Worm (Caenorhabditis elegans) whole organism, L1 larva: ENCODE data around the gene sra-26.

ENCODE experiments used
- C34B4.2 ChIP-seq: sonication (generic microtip); optimal IDR thresholded peaks from 2 replicates; lab custom pipeline; 2017; ENCODE audit warnings: mild to moderate bottlenecking, missing genetic modification characterization, missing compliant biosample characterization
- Y116A8C.19 ChIP-seq: sonication (generic microtip); optimal IDR thresholded peaks from 2 replicates; lab custom pipeline; 2016; ENCODE audit warnings: missing compliant biosample characterization, missing genetic modification characterization, borderline replicate concordance
- alr-1 ChIP-seq: fragments of 200-800 bp; sonication (Bioruptor generic); optimal IDR thresholded peaks from 2 replicates; lab custom pipeline; 2018; ENCODE audit warnings: borderline replicate concordance, mild to moderate bottlenecking, missing genetic modification characterization, missing compliant biosample characterization
- aly-2 ChIP-seq: fragments of 150-350 bp; optimal IDR thresholded peaks from 2 replicates; lab custom pipeline; 2014; ENCODE audit warnings: missing biosample characterization, missing genetic modification characterization
- blmp-1 ChIP-seq: fragments of 150-350 bp; optimal IDR thresholded peaks from 2 replicates; lab custom pipeline; 2014; ENCODE audit warnings: missing biosample characterization, missing genetic modification characterization
- ceh-8 ChIP-seq: fragments of 200-800 bp; sonication (Bioruptor generic); optimal IDR thresholded peaks from 2 replicates; lab custom pipeline; 2018; ENCODE audit warnings: mild to moderate bottlenecking, missing genetic modification characterization, moderate library complexity, missing compliant biosample characterization
- efl-1 ChIP-seq, 4 experiments: fragments of 150-350 bp; optimal IDR thresholded peaks in 3 of 4; peaks in 1 of 4; 1 replicate in 1 of 4; 2 replicates in 3 of 4; lab custom pipeline; 2014; ENCODE audit warnings: missing biosample characterization in 2 of 4, missing genetic modification characterization in 2 of 4, missing genetic modification reagents in 2 of 4
- efl-3 ChIP-seq: fragments of 200-800 bp; sonication (Bioruptor generic); optimal IDR thresholded peaks from 2 replicates; lab custom pipeline; 2018; ENCODE audit warnings: mild to moderate bottlenecking, missing genetic modification characterization, missing compliant biosample characterization
- egl-27 ChIP-seq, 2 experiments: fragments of 150-350 bp in 1 of 2; sonication (generic microtip); optimal IDR thresholded peaks; 3 replicates each; lab custom pipeline; 2017 to 2018; ENCODE audit warnings: missing biosample characterization in 2 of 2, missing genetic modification characterization in 2 of 2, missing genetic modification reagents in 2 of 2
- elt-2 ChIP-seq: sonication (generic microtip); optimal IDR thresholded peaks from 2 replicates; lab custom pipeline; 2016; ENCODE audit warnings: missing genetic modification characterization, mild to moderate bottlenecking, inconsistent platforms, missing compliant biosample characterization, missing genetic modification reagents
- ets-5 ChIP-seq: fragments of 200-800 bp; sonication (Bioruptor generic); IDR thresholded peaks from 2 replicates; pipeline ENCODE4 v1.3.6; 2022; ENCODE audit warnings: missing genetic modification characterization, missing compliant biosample characterization
- fkh-10 ChIP-seq: sonication (generic microtip); optimal IDR thresholded peaks from 2 replicates; lab custom pipeline; 2017; ENCODE audit warnings: missing biosample characterization, missing genetic modification reagents, missing genetic modification characterization
- grh-1 ChIP-seq: fragments of 200-800 bp; sonication (Bioruptor generic); IDR thresholded peaks from 2 replicates; pipeline ENCODE4 v1.3.6; 2022; ENCODE audit warnings: missing genetic modification reagents, missing genetic modification characterization, missing compliant biosample characterization
- isw-1 ChIP-seq: fragments of 200-800 bp; sonication (Bioruptor generic); IDR thresholded peaks from 2 replicates; pipeline ENCODE4 v1.3.6; 2022; ENCODE audit warnings: missing genetic modification characterization, missing compliant biosample characterization
- lin-13 ChIP-seq: fragments of 150-350 bp; optimal IDR thresholded peaks from 2 replicates; lab custom pipeline; 2014; ENCODE audit warnings: missing biosample characterization, missing genetic modification reagents, missing genetic modification characterization
- lin-15B ChIP-seq: fragments of 150-350 bp; sonication (generic microtip); optimal IDR thresholded peaks from 3 replicates; lab custom pipeline; 2014; ENCODE audit warnings: missing biosample characterization, missing genetic modification characterization
- lin-39 ChIP-seq: fragments of 150-350 bp; optimal IDR thresholded peaks from 2 replicates; lab custom pipeline; 2014; ENCODE audit warnings: missing biosample characterization, missing genetic modification reagents, missing genetic modification characterization
- mdl-1 ChIP-seq, 2 experiments: fragments of 150-350 bp; optimal IDR thresholded peaks; 2 replicates each; lab custom pipeline; 2014 to 2017; ENCODE audit warnings: missing biosample characterization in 2 of 2, missing genetic modification characterization in 2 of 2, inconsistent platforms in 1 of 2
- mef-2 ChIP-seq: fragments of 150-350 bp; optimal IDR thresholded peaks from 2 replicates; lab custom pipeline; 2014; ENCODE audit warnings: missing biosample characterization, missing genetic modification characterization
- nhr-11 ChIP-seq: fragments of 150-350 bp; optimal IDR thresholded peaks from 2 replicates; lab custom pipeline; 2014; ENCODE audit warnings: missing biosample characterization, missing genetic modification characterization
- nhr-12 ChIP-seq: sonication (generic microtip); optimal IDR thresholded peaks from 2 replicates; lab custom pipeline; 2017; ENCODE audit warnings: missing biosample characterization, missing genetic modification characterization
- nhr-19 ChIP-seq: fragments of 200-800 bp; sonication (Bioruptor generic); conservative IDR thresholded peaks from 2 replicates; pipeline ENCODE4 v1.3.6; 2022; ENCODE audit warnings: missing genetic modification characterization, missing compliant biosample characterization
- nhr-20 ChIP-seq: sonication (generic microtip); optimal IDR thresholded peaks from 2 replicates; lab custom pipeline; 2016; ENCODE audit warnings: mild to moderate bottlenecking, missing genetic modification characterization, missing compliant biosample characterization
- nhr-28 ChIP-seq: fragments of 150-350 bp; optimal IDR thresholded peaks from 2 replicates; lab custom pipeline; 2014; ENCODE audit warnings: missing biosample characterization, missing genetic modification characterization
- nhr-47 ChIP-seq: sonication (generic microtip); optimal IDR thresholded peaks from 2 replicates; lab custom pipeline; 2016; ENCODE audit warnings: mild to moderate bottlenecking, missing genetic modification characterization, moderate library complexity, missing compliant biosample characterization
- nhr-71 ChIP-seq: sonication (generic microtip); optimal IDR thresholded peaks from 2 replicates; lab custom pipeline; 2016; ENCODE audit warnings: mild to moderate bottlenecking, missing genetic modification characterization, moderate library complexity, missing compliant biosample characterization
- nhr-76 ChIP-seq: sonication (generic microtip); optimal IDR thresholded peaks from 2 replicates; lab custom pipeline; 2017; ENCODE audit warnings: missing biosample characterization, missing genetic modification characterization
- pag-3 ChIP-seq: sonication (generic microtip); optimal IDR thresholded peaks from 2 replicates; lab custom pipeline; 2017; ENCODE audit warnings: missing genetic modification characterization, mild to moderate bottlenecking, missing compliant biosample characterization, antibody characterized with exemption, borderline replicate concordance; ENCODE audit not compliant: insufficient read depth
- rnt-1 ChIP-seq: sonication (generic microtip); optimal IDR thresholded peaks from 2 replicates; lab custom pipeline; 2016; ENCODE audit warnings: mild to moderate bottlenecking, missing genetic modification characterization, moderate library complexity, missing compliant biosample characterization
- snpc-4 ChIP-seq: fragments of 150-350 bp; optimal IDR thresholded peaks from 2 replicates; lab custom pipeline; 2014; ENCODE audit warnings: missing biosample characterization, missing genetic modification characterization
- sox-4 ChIP-seq: sonication (generic microtip); optimal IDR thresholded peaks from 2 replicates; lab custom pipeline; 2016; ENCODE audit warnings: missing genetic modification characterization, missing compliant biosample characterization
- sptf-1 ChIP-seq: fragments of 150-350 bp; optimal IDR thresholded peaks from 2 replicates; lab custom pipeline; 2014; ENCODE audit warnings: missing biosample characterization, missing genetic modification characterization
- sup-37 ChIP-seq: fragments of 200-800 bp; sonication (Bioruptor generic); optimal IDR thresholded peaks from 2 replicates; lab custom pipeline; 2018; ENCODE audit warnings: mild to moderate bottlenecking, missing genetic modification characterization, missing compliant biosample characterization
- tlp-1 ChIP-seq: fragments of 150-350 bp; optimal IDR thresholded peaks from 2 replicates; lab custom pipeline; 2014; ENCODE audit warnings: missing biosample characterization, missing genetic modification characterization
- unc-30 ChIP-seq: sonication (generic microtip); optimal IDR thresholded peaks from 2 replicates; lab custom pipeline; 2017; ENCODE audit warnings: missing biosample characterization, missing genetic modification characterization
- unc-98 ChIP-seq: fragments of 200-800 bp; sonication (Bioruptor generic); IDR thresholded peaks from 2 replicates; pipeline ENCODE4 v1.3.6; 2022; ENCODE audit warnings: missing genetic modification characterization, missing compliant biosample characterization
- zip-4 ChIP-seq: fragments of 200-800 bp; sonication (Bioruptor generic); optimal IDR thresholded peaks from 2 replicates; lab custom pipeline; 2018; ENCODE audit warnings: mild to moderate bottlenecking, missing genetic modification characterization, moderate library complexity, missing compliant biosample characterization
- ztf-4 ChIP-seq: fragments of 150-350 bp; optimal IDR thresholded peaks from 2 replicates; lab custom pipeline; 2014; ENCODE audit warnings: missing biosample characterization, missing genetic modification characterization

Gene sra-26

ce11 chrII:6668496-6668895 is 16.9 kb upstream of the sra-26 start:
- no peak for TF ChIP-seq C34B4.2 (tag; lab: Kevin White, UChicago)
- no peak for TF ChIP-seq nhr-20 (tag; lab: Kevin White, UChicago)
- no peak for TF ChIP-seq nhr-71 (tag; lab: Kevin White, UChicago)
- TF ChIP-seq sox-4 (tag; lab: Kevin White, UChicago): no peak
- TF ChIP-seq rnt-1: no peak
- TF ChIP-seq snpc-4 (tag; lab: Kevin White, UChicago): no peak
- no peak for TF ChIP-seq ceh-8 (GFP tag; lab: Kevin White, UChicago)
- no peak for TF ChIP-seq mef-2 (tag; lab: Kevin White, UChicago)
- no peak for TF ChIP-seq alr-1 (tag; lab: Kevin White, UChicago)
- TF ChIP-seq nhr-12: no peak
- no peak for TF ChIP-seq lin-13 (GFP tag; lab: Kevin White, UChicago)
- no peak for TF ChIP-seq sup-37
- TF ChIP-seq lin-15B: no peak
- no peak for TF ChIP-seq aly-2 (tag; lab: Kevin White, UChicago)

- no peak for TF ChIP-seq zip-4 (GFP tag; lab: Kevin White, UChicago)
- no peak for TF ChIP-seq unc-30
- no peak for TF ChIP-seq lin-39
- no peak for TF ChIP-seq sox-4 (tag; lab: Kevin White, UChicago)
- no peak for TF ChIP-seq efl-1 (optimal IDR thresholded peaks at IDR 0.05; lab: Kevin White, UChicago)
- peak in 1 of 2 experiments; percentile 20 for TF ChIP-seq efl-1 (GFP tag; optimal IDR thresholded peaks at IDR 0.05 in 1 of 2; lab: Kevin White, UChicago)
- no peak for TF ChIP-seq sptf-1 (tag; lab: Kevin White, UChicago)
- no peak for TF ChIP-seq pag-3 (tag; lab: Kevin White, UChicago)
These were observed 15.9 kb upstream of the sra-26 start for ce11 chrII:6667534-6667933.

DNA sequence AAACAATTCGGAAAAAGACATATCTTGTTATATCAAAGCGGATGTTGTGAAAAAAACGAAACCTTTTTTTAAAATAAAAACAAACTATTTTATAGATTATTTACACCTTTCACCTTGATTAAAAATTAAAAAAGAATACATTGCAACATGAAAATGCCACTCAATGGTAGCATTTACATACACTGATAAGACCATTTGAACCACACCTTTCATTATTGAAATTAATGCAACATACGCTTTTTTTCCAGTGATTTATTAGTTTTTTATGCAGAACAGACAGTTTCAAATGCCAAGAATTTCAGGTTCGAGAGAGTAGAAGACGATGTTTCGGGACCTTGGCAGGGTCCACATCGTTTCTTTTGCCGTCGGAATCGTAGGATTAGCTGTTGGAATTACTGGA is 15.0 kb upstream of the sra-26 start, which contains the start of gene T19D12.1:
TSS of gene T19D12.1 (plus strand) at position 301 of the 400 bp plus-strand sequence.
- no peak for TF ChIP-seq blmp-1 (tag; lab: Kevin White, UChicago)
- no peak for TF ChIP-seq egl-27 (tag; optimal IDR thresholded peaks at IDR 0.05; lab: Kevin White, UChicago)
- no peak for TF ChIP-seq efl-3 (GFP tag; lab: Kevin White, UChicago)
- no peak for TF ChIP-seq nhr-28 (tag; lab: Kevin White, UChicago)
- TF ChIP-seq C34B4.2 (tag; lab: Kevin White, UChicago): no peak
- TF ChIP-seq sox-4 (tag; lab: Kevin White, UChicago): no peak
- TF ChIP-seq nhr-47 (tag; lab: Kevin White, UChicago): no peak
- TF ChIP-seq snpc-4 (tag; lab: Kevin White, UChicago): no peak
- no peak for TF ChIP-seq nhr-11
- TF ChIP-seq ztf-4 (tag; lab: Kevin White, UChicago): no peak
- TF ChIP-seq fkh-10 (GFP tag; lab: Kevin White, UChicago): no peak
- no peak for TF ChIP-seq mdl-1 (tag; optimal IDR thresholded peaks at IDR 0.05; lab: Kevin White, UChicago)
- TF ChIP-seq ets-5: no peak
- no peak for TF ChIP-seq Y116A8C.19 (tag; lab: Kevin White, UChicago)
- no peak for TF ChIP-seq nhr-19 (GFP tag; lab: Robert Waterston, UW)
- TF ChIP-seq ceh-8 (GFP tag; lab: Kevin White, UChicago): no peak
- no peak for TF ChIP-seq unc-98 (GFP tag; lab: Robert Waterston, UW)
- TF ChIP-seq nhr-76 (tag; lab: Kevin White, UChicago): no peak

DNA sequence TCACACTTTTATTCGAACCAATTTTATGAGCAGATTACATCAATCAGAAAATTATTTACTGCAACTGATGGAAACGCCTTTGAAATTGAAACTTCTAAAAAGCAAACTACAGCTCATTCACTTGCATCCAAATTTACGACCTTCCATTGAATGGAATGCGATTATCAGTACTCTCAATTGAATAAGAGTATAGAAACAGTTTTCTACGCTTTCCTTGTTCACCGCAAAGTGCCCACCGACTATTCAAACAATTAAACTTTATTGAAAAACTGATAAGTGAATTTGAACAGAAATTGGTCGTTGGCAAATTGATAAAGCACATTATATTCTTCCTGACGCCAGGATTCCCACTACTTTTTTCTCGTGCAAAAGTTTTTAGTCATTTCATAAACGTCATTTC is 14.3 kb upstream of the sra-26 start:
- TF ChIP-seq elt-2 (tag; lab: Kevin White, UChicago) (peak; percentile 64), Y116A8C.19 (tag; lab: Kevin White, UChicago) (no peak), grh-1 (no peak), isw-1 (GFP tag; lab: Robert Waterston, UW) (no peak), tlp-1 (no peak)
